Worm (Caenorhabditis elegans): ENCODE results near the gene C30G12.4.

C30G12.4 gene

ce11 chrII:7305558-7305957, 43.6 kb downstream of the C30G12.4 start, which contains the start of gene brf-1:
brf-1 (plus strand) TSS chrII:7305858.
- no peak for TF ChIP-seq unc-62 (GFP tag; optimal IDR thresholded peaks at IDR 0.05)

ce11 chrII:7310023-7310422, 48.1 kb downstream of the C30G12.4 start, which contains the start of the genes F45E12.5 and cnep-1:
F45E12.5 (minus strand) TSS chrII:7310115.
cnep-1 (plus strand) TSS chrII:7310348.
- TF ChIP-seq unc-62 (GFP tag; optimal IDR thresholded peaks at IDR 0.05), result no peak

Data from whole organism, dauer.